Fruit fly (Drosophila melanogaster): ENCODE results near the gene CG14089.

Gene CG14089

dm6 chr3L:19254715-19255428 is 25.7 kb downstream of the CG14089 start, which contains the start of the genes mRpL21 and rept (continued):
- TF ChIP-seq bigmax (GFP tag; optimal IDR thresholded peaks at IDR 0.05) (no peak), kni (GFP tag; optimal IDR thresholded peaks at IDR 0.05) (no peak), BEAF-32 (GFP tag; optimal IDR thresholded peaks at IDR 0.05) (peak; percentile 45), Ets65A (GFP tag) (peak; percentile 94), CG2116 (GFP tag; optimal IDR thresholded peaks at IDR 0.05) (peak; percentile 65), CG1647 (GFP tag; optimal IDR thresholded peaks at IDR 0.05) (peak; percentile 13), Dref (GFP tag; IDR thresholded peaks at IDR 0.05) (no peak), Med (GFP tag) (peak; percentile 96), Blimp-1 (GFP tag; optimal IDR thresholded peaks at IDR 0.05) (no peak), Dek (tag; optimal IDR thresholded peaks at IDR 0.05) (peak; percentile 11), H2.0 (GFP tag; IDR thresholded peaks at IDR 0.05) (peak; percentile 40), lov (optimal IDR thresholded peaks at IDR 0.05) (no peak), lov (GFP tag; IDR thresholded peaks at IDR 0.05) (no peak), CG33557 (GFP tag; optimal IDR thresholded peaks at IDR 0.05) (peak; percentile 34), CG14710 (tag; optimal IDR thresholded peaks at IDR 0.05) (peak; percentile 64), org-1 (GFP tag; optimal IDR thresholded peaks at IDR 0.05) (peak; percentile 29), CG6175 (GFP tag; IDR thresholded peaks at IDR 0.05) (no peak), chm (GFP tag; IDR thresholded peaks at IDR 0.05) (peak; percentile 41; the same call in 1 of the 2 replicates), Ssrp (tag; optimal IDR thresholded peaks at IDR 0.05) (peak; percentile 3), CG7839 (tag; optimal IDR thresholded peaks at IDR 0.05) (peak; percentile 48), ems (GFP tag; optimal IDR thresholded peaks at IDR 0.05) (peak; percentile 17), klu (GFP tag; IDR thresholded peaks at IDR 0.05) (peak; percentile 16; the same call in 1 of the 2 replicates), NfI (GFP tag; optimal IDR thresholded peaks at IDR 0.05) (peak; percentile 67), chinmo (GFP tag; IDR thresholded peaks at IDR 0.05; ENCODE audit: partially characterized antibody) (no peak), CG11085 (GFP tag; IDR thresholded peaks at IDR 0.05) (0 out of 2 replicates have a peak, but pooled peaks have one; percentile 16), CG13287 (GFP tag; IDR thresholded peaks at IDR 0.05; ENCODE audit: partially characterized antibody) (peak; percentile 46; the same call in 1 of the 2 replicates), dysf (GFP tag; IDR thresholded peaks at IDR 0.05) (peak; percentile 45; the same call in 2 of the 3 replicates), sug (tag; optimal IDR thresholded peaks at IDR 0.05) (peak; percentile 66), CG9817 (tag; optimal IDR thresholded peaks at IDR 0.05) (peak; percentile 64), Fer3 (tag; optimal IDR thresholded peaks at IDR 0.05) (peak; percentile 24), CrebB (tag; optimal IDR thresholded peaks at IDR 0.05) (peak; percentile 47), CG11247 (GFP tag; IDR thresholded peaks at IDR 0.05) (0 out of 2 replicates have a peak, but pooled peaks have one; percentile 31), Lhr (GFP tag; optimal IDR thresholded peaks at IDR 0.05) (no peak), CG5180 (GFP tag; optimal IDR thresholded peaks at IDR 0.05) (no peak), Poxn (GFP tag; IDR thresholded peaks at IDR 0.05) (no peak), pho (GFP tag; optimal IDR thresholded peaks at IDR 0.05) (peak; percentile 63), otp (GFP tag; IDR thresholded peaks at IDR 0.05) (no peak), CG7372 (GFP tag; IDR thresholded peaks at IDR 0.05) (peak; percentile 34; the same call in 1 of the 2 replicates), CG4424 (GFP tag; optimal IDR thresholded peaks at IDR 0.05) (peak; percentile 60), CG10431 (GFP tag; optimal IDR thresholded peaks at IDR 0.05) (no peak), CG18764 (GFP tag; optimal IDR thresholded peaks at IDR 0.05) (peak; percentile 36), CG4328 (GFP tag; optimal IDR thresholded peaks at IDR 0.05) (peak; percentile 9), CG32767 (GFP tag; IDR thresholded peaks at IDR 0.05) (no peak), GATAe (GFP tag; conservative IDR thresholded peaks at IDR 0.05) (no peak), CG11504 (tag; optimal IDR thresholded peaks at IDR 0.05) (peak; percentile 47), CG4360 (GFP tag; IDR thresholded peaks at IDR 0.05) (no peak), vfl (GFP tag; optimal IDR thresholded peaks at IDR 0.05) (peak; percentile 69), B-H1 (GFP tag; IDR thresholded peaks at IDR 0.05) (no peak), crp (GFP tag; optimal IDR thresholded peaks at IDR 0.05) (peak; percentile 81 to 94)
